Fruit fly (Drosophila melanogaster): ENCODE results near the gene Spn77Bc.
A peak's percentile ranks its signal among the peaks of the same experiment; 100 is the strongest.

The Spn77Bc gene

dm6 chr3L:20354872-20355271, 12.4 kb downstream of the Spn77Bc start:
- peak; percentile 98 for TF ChIP-seq svp (GFP tag)
- no peak for TF ChIP-seq net (GFP tag; optimal IDR thresholded peaks at IDR 0.05)

- no peak for TF ChIP-seq Blimp-1 (GFP tag; optimal IDR thresholded peaks at IDR 0.05)
- no peak for TF ChIP-seq CG8119 (GFP tag; IDR thresholded peaks at IDR 0.05)
- TF ChIP-seq CG8319 (GFP tag; optimal IDR thresholded peaks at IDR 0.05) = no peak
- no peak for TF ChIP-seq vri (GFP tag; optimal IDR thresholded peaks at IDR 0.05)
- no peak for TF ChIP-seq Ets96B (tag; optimal IDR thresholded peaks at IDR 0.05)
- TF ChIP-seq CG16779 (tag; optimal IDR thresholded peaks at IDR 0.05) = no peak
- no peak for TF ChIP-seq CG3919 (GFP tag; optimal IDR thresholded peaks at IDR 0.05)
- TF ChIP-seq net (GFP tag; optimal IDR thresholded peaks at IDR 0.05) = no peak
- TF ChIP-seq Lpt (GFP tag; optimal IDR thresholded peaks at IDR 0.05) = no peak
- no peak for TF ChIP-seq CG7368 (GFP tag; optimal IDR thresholded peaks at IDR 0.05)
- no peak for TF ChIP-seq Ets21C (GFP tag; optimal IDR thresholded peaks at IDR 0.05)
Observed at dm6 chr3L:20356613-20357012, 14.2 kb downstream of the Spn77Bc start, which contains the start of gene kin17. Gene kin17 (plus strand): TSS chr3L:20356807.

dm6 chr3L:20358212-20358611, 15.8 kb downstream of the Spn77Bc start, which contains the start of gene CG5665:
Gene CG5665 (plus strand): TSS chr3L:20358512.
- TF ChIP-seq CG32006 (GFP tag; optimal IDR thresholded peaks at IDR 0.05) = no peak
- TF ChIP-seq Eip75B (GFP tag; optimal IDR thresholded peaks at IDR 0.05) = no peak
- TF ChIP-seq Sox14 (GFP tag; optimal IDR thresholded peaks at IDR 0.05) = no peak
- TF ChIP-seq CG6276 (GFP tag; optimal IDR thresholded peaks at IDR 0.05) = no peak
- no peak for TF ChIP-seq Blimp-1 (GFP tag; optimal IDR thresholded peaks at IDR 0.05)
- TF ChIP-seq spab (GFP tag; optimal IDR thresholded peaks at IDR 0.05) = no peak
- no peak for TF ChIP-seq CG6854 (GFP tag; optimal IDR thresholded peaks at IDR 0.05)
- no peak for TF ChIP-seq Sox102F (GFP tag; optimal IDR thresholded peaks at IDR 0.05)
- no peak for TF ChIP-seq Ets96B (tag; optimal IDR thresholded peaks at IDR 0.05)
- no peak for TF ChIP-seq CG31627 (GFP tag; optimal IDR thresholded peaks at IDR 0.05)
- no peak for TF ChIP-seq Ets21C (GFP tag; optimal IDR thresholded peaks at IDR 0.05)
- TF ChIP-seq Smox (GFP tag; optimal IDR thresholded peaks at IDR 0.05) = no peak
- TF ChIP-seq CG3032 (tag; optimal IDR thresholded peaks at IDR 0.05) = no peak
- TF ChIP-seq fkh (GFP tag; optimal IDR thresholded peaks at IDR 0.05) = no peak
- no peak for TF ChIP-seq CG6808 (GFP tag; optimal IDR thresholded peaks at IDR 0.05)
- TF ChIP-seq lz (GFP tag; optimal IDR thresholded peaks at IDR 0.05) = no peak
- TF ChIP-seq dsx (GFP tag; optimal IDR thresholded peaks at IDR 0.05; ENCODE audit: poor library complexity, severe bottlenecking) = no peak
- TF ChIP-seq fd59A (GFP tag; optimal IDR thresholded peaks at IDR 0.05) = no peak
- no peak for TF ChIP-seq net (GFP tag; optimal IDR thresholded peaks at IDR 0.05)
- no peak for TF ChIP-seq CG8632 (GFP tag; optimal IDR thresholded peaks at IDR 0.05)

dm6 chr3L:20361389-20361788, 19.0 kb downstream of the Spn77Bc start, which contains the start of gene Prim2:
Gene Prim2 (minus strand): TSS chr3L:20361585.
- TF ChIP-seq CG8319 (GFP tag; optimal IDR thresholded peaks at IDR 0.05) = no peak
- TF ChIP-seq CG4318 (GFP tag; optimal IDR thresholded peaks at IDR 0.05) = no peak
- TF ChIP-seq cyc (GFP tag; optimal IDR thresholded peaks at IDR 0.05) = no peak

- TF ChIP-seq CG10631 (GFP tag; optimal IDR thresholded peaks at IDR 0.05) (no peak), CG8119 (GFP tag; IDR thresholded peaks at IDR 0.05) (no peak)
Observed at dm6 chr3L:20366074-20366473, 23.6 kb downstream of the Spn77Bc start.

dm6 chr3L:20366674-20367372, 24.4 kb downstream of the Spn77Bc start, which contains the start of the genes Toll-9 and in:
Gene Toll-9 (minus strand): TSS chr3L:20366724.
Gene in (plus strand): TSS chr3L:20367198.
- TF ChIP-seq CG3919 (GFP tag; optimal IDR thresholded peaks at IDR 0.05) = no peak
- TF ChIP-seq CG6854 (GFP tag; optimal IDR thresholded peaks at IDR 0.05) = peak; percentile 48
- TF ChIP-seq eg (GFP tag; IDR thresholded peaks at IDR 0.05) = peak; percentile 28; the same call in 1 of the 3 replicates
- TF ChIP-seq svp (GFP tag) = no peak
- TF ChIP-seq Lpt (GFP tag; optimal IDR thresholded peaks at IDR 0.05) = no peak
- peak; percentile 39; the same call in 1 of the 3 replicates for TF ChIP-seq CG8119 (GFP tag; IDR thresholded peaks at IDR 0.05)
- TF ChIP-seq CG15336 (GFP tag; IDR thresholded peaks at IDR 0.05) = peak; percentile 33; the same call in 1 of the 2 replicates
- TF ChIP-seq topi (GFP tag; optimal IDR thresholded peaks at IDR 0.05) = no peak
- TF ChIP-seq pdm3 (GFP tag; optimal IDR thresholded peaks at IDR 0.05) = no peak
- TF ChIP-seq Sox15 (GFP tag; optimal IDR thresholded peaks at IDR 0.05) = no peak
- peak; percentile 59 for TF ChIP-seq CG1621 (tag; optimal IDR thresholded peaks at IDR 0.05)
- TF ChIP-seq fd85E (GFP tag; optimal IDR thresholded peaks at IDR 0.05) = no peak
- no peak for TF ChIP-seq CG32006 (GFP tag; optimal IDR thresholded peaks at IDR 0.05)
